Fruit fly (Drosophila melanogaster) whole organism, embryonic: Measurements from ENCODE around the gene kirre.

Experiments
- Ada2b ChIP-seq: fragments of 200-800 bp; sonication (Bioruptor generic); IDR thresholded peaks from 2 replicates; pipeline ENCODE4 v1.3.6; 2022; ENCODE audit warnings: missing biosample characterization, missing genetic modification characterization
- Antp ChIP-seq: fragments of 200-800 bp; sonication (Bioruptor generic); optimal IDR thresholded peaks from 3 replicates; lab custom pipeline; 2016; ENCODE audit warnings: missing biosample characterization, missing genetic modification characterization
- B-H2 ChIP-seq: fragments of 200-800 bp; sonication (Bioruptor generic); optimal IDR thresholded peaks from 2 replicates; lab custom pipeline; 2018; ENCODE audit warnings: missing biosample characterization, mild to moderate bottlenecking, missing genetic modification characterization
- CG10654 ChIP-seq: fragments of 200-800 bp; sonication (Bioruptor generic); optimal IDR thresholded peaks from 2 replicates; lab custom pipeline; 2016; ENCODE audit warnings: missing biosample characterization, missing genetic modification characterization
- CG11456 ChIP-seq: fragments of 200-800 bp; sonication (Bioruptor generic); IDR thresholded peaks from 3 replicates; pipeline ENCODE4 v1.3.6; 2022; ENCODE audit warnings: missing biosample characterization, missing genetic modification characterization
- CG11696 ChIP-seq: fragments of 200-800 bp; sonication (Bioruptor generic); IDR thresholded peaks from 2 replicates; pipeline ENCODE4 v1.3.6; 2022; ENCODE audit warnings: missing biosample characterization, missing genetic modification characterization
- CG12236 ChIP-seq: fragments of 200-800 bp; sonication (Bioruptor generic); optimal IDR thresholded peaks from 2 replicates; lab custom pipeline; 2016; ENCODE audit warnings: missing biosample characterization, missing genetic modification characterization
- CG12391 ChIP-seq: fragments of 200-800 bp; sonication (Bioruptor generic); optimal IDR thresholded peaks from 3 replicates; lab custom pipeline; 2018; ENCODE audit warnings: missing biosample characterization, mild to moderate bottlenecking, missing genetic modification characterization, moderate library complexity
- CG12769 ChIP-seq: fragments of 200-800 bp; sonication (Bioruptor generic); optimal IDR thresholded peaks from 2 replicates; lab custom pipeline; 2019; ENCODE audit warnings: missing biosample characterization, mild to moderate bottlenecking, missing genetic modification characterization, moderate library complexity
- CG13123 ChIP-seq: fragments of 200-800 bp; sonication (Bioruptor generic); optimal IDR thresholded peaks from 2 replicates; lab custom pipeline; 2016; ENCODE audit warnings: missing biosample characterization, missing genetic modification characterization
- CG14710 ChIP-seq: fragments of 200-800 bp; sonication (Bioruptor generic); optimal IDR thresholded peaks from 3 replicates; lab custom pipeline; 2019; ENCODE audit warnings: missing biosample characterization, mild to moderate bottlenecking, missing genetic modification characterization, moderate library complexity
- CG1602 ChIP-seq: fragments of 200-800 bp; sonication (Bioruptor generic); optimal IDR thresholded peaks from 3 replicates; lab custom pipeline; 2016; ENCODE audit warnings: missing biosample characterization, missing genetic modification characterization
- CG17361 ChIP-seq: fragments of 200-800 bp; sonication (Bioruptor generic); IDR thresholded peaks from 3 replicates; pipeline ENCODE4 v1.3.6; 2022; ENCODE audit warnings: missing biosample characterization, missing genetic modification characterization
- CG2120 ChIP-seq: fragments of 200-800 bp; sonication (Bioruptor generic); optimal IDR thresholded peaks from 3 replicates; lab custom pipeline; 2016; ENCODE audit warnings: missing biosample characterization, missing genetic modification characterization
- CG2129 ChIP-seq: fragments of 200-800 bp; sonication (Bioruptor generic); IDR thresholded peaks from 2 replicates; pipeline ENCODE4 v1.3.6; 2022; ENCODE audit warnings: missing biosample characterization, missing genetic modification characterization; ENCODE audit not compliant: partially characterized antibody
- CG3065 ChIP-seq: fragments of 200-800 bp; sonication (Bioruptor generic); optimal IDR thresholded peaks from 2 replicates; lab custom pipeline; 2016; ENCODE audit warnings: missing biosample characterization, missing genetic modification characterization
- CG32532 ChIP-seq: fragments of 200-800 bp; sonication (Bioruptor generic); IDR thresholded peaks from 2 replicates; pipeline ENCODE4 v1.3.6; 2022; ENCODE audit warnings: missing biosample characterization, missing genetic modification characterization
- CG32772 ChIP-seq: fragments of 200-800 bp; sonication (Bioruptor generic); IDR thresholded peaks from 2 replicates; pipeline ENCODE4 v1.3.6; 2022; ENCODE audit warnings: missing biosample characterization, missing genetic modification characterization
- CG3281 ChIP-seq: fragments of 200-800 bp; sonication (Bioruptor generic); optimal IDR thresholded peaks from 3 replicates; lab custom pipeline; 2017; ENCODE audit warnings: missing biosample characterization, mild to moderate bottlenecking, missing genetic modification characterization
- CG3407 ChIP-seq: fragments of 200-800 bp; sonication (Bioruptor generic); optimal IDR thresholded peaks from 2 replicates; lab custom pipeline; 2018; ENCODE audit warnings: missing biosample characterization, mild to moderate bottlenecking, missing genetic modification characterization
- CG34422 ChIP-seq: fragments of 200-800 bp; sonication (Bioruptor generic); IDR thresholded peaks from 3 replicates; pipeline ENCODE4 v1.3.6; 2022; ENCODE audit warnings: missing biosample characterization, missing genetic modification characterization
- CG4328 ChIP-seq: fragments of 200-800 bp; sonication (Bioruptor generic); optimal IDR thresholded peaks from 3 replicates; lab custom pipeline; 2017; ENCODE audit warnings: missing biosample characterization, missing genetic modification reagents, missing genetic modification characterization
- CG6813 ChIP-seq: fragments of 200-800 bp; sonication (Bioruptor generic); optimal IDR thresholded peaks from 2 replicates; lab custom pipeline; 2017; ENCODE audit warnings: missing biosample characterization, missing genetic modification characterization, mild to moderate bottlenecking, moderate library complexity, missing genetic modification reagents
- CG8290 ChIP-seq, 3 experiments: fragments of 200-800 bp; sonication (Bioruptor generic); optimal IDR thresholded peaks; 2 replicates each; lab custom pipeline; 2016 to 2019; ENCODE audit warnings: missing biosample characterization in 3 of 3, missing genetic modification characterization in 3 of 3, mild to moderate bottlenecking in 2 of 3, moderate library complexity in 1 of 3
- CG8924 ChIP-seq: fragments of 200-800 bp; optimal IDR thresholded peaks from 3 replicates; lab custom pipeline; 2019; ENCODE audit warnings: missing biosample characterization, mild to moderate bottlenecking, missing genetic modification characterization, moderate library complexity
- CG9727 ChIP-seq: fragments of 200-800 bp; sonication (Bioruptor generic); optimal IDR thresholded peaks from 3 replicates; lab custom pipeline; 2017; ENCODE audit warnings: missing biosample characterization, mild to moderate bottlenecking, missing genetic modification characterization
- CG9932 ChIP-seq: fragments of 200-800 bp; sonication (Bioruptor generic); IDR thresholded peaks from 2 replicates; pipeline ENCODE4 v1.3.6; 2022; ENCODE audit warnings: missing biosample characterization, missing genetic modification characterization
- D19A ChIP-seq: fragments of 200-800 bp; optimal IDR thresholded peaks from 3 replicates; lab custom pipeline; 2019; ENCODE audit warnings: missing biosample characterization, mild to moderate bottlenecking, missing genetic modification characterization, moderate library complexity
- D19B ChIP-seq: fragments of 200-800 bp; sonication (Bioruptor generic); optimal IDR thresholded peaks from 2 replicates; lab custom pipeline; 2017; ENCODE audit warnings: missing biosample characterization, mild to moderate bottlenecking, missing genetic modification characterization
- Dbx ChIP-seq: fragments of 200-800 bp; sonication (Bioruptor generic); IDR thresholded peaks from 3 replicates; pipeline ENCODE4 v1.3.6; 2022; ENCODE audit warnings: missing biosample characterization, missing genetic modification characterization
- Dfd ChIP-seq, 2 experiments: fragments of >200 bp; optimal IDR thresholded peaks; 2 replicates each; lab custom pipeline; 2017; ENCODE audit warnings: missing biosample characterization in 2 of 2, missing genetic modification characterization in 2 of 2
- HLH54F ChIP-seq: fragments of 200-800 bp; sonication (Bioruptor generic); optimal IDR thresholded peaks from 3 replicates; lab custom pipeline; 2016; ENCODE audit warnings: missing biosample characterization, missing genetic modification characterization
- Hr39 ChIP-seq: fragments of >200 bp; optimal IDR thresholded peaks from 2 replicates; lab custom pipeline; 2017
- NfI ChIP-seq: fragments of 200-800 bp; sonication (Bioruptor generic); optimal IDR thresholded peaks from 3 replicates; lab custom pipeline; 2018; ENCODE audit warnings: missing biosample characterization, mild to moderate bottlenecking, missing genetic modification characterization, moderate library complexity
- Oli ChIP-seq: fragments of 200-800 bp; sonication (Bioruptor generic); optimal IDR thresholded peaks from 2 replicates; lab custom pipeline; 2018; ENCODE audit warnings: missing biosample characterization, mild to moderate bottlenecking, missing genetic modification characterization, moderate library complexity
- PHDP ChIP-seq: fragments of 200-800 bp; sonication (Bioruptor generic); optimal IDR thresholded peaks from 3 replicates; lab custom pipeline; 2018; ENCODE audit warnings: missing biosample characterization, mild to moderate bottlenecking, missing genetic modification characterization, moderate library complexity
- Rx ChIP-seq: fragments of 200-800 bp; sonication (Bioruptor generic); IDR thresholded peaks from 2 replicates; pipeline ENCODE4 v1.3.6; 2022; ENCODE audit warnings: missing biosample characterization, missing genetic modification characterization
- Trl ChIP-seq, 3 experiments: fragments of >200 bp in 2 of 3; fragments of 200-800 bp in 1 of 3; sonication (Bioruptor generic) in 1 of 3; optimal IDR thresholded peaks; 2 replicates in 1 of 3; 3 replicates in 2 of 3; lab custom pipeline; 2016 to 2017; ENCODE audit warnings: missing biosample characterization in 1 of 3, missing genetic modification characterization in 1 of 3
- Xbp1 ChIP-seq: fragments of 200-800 bp; sonication (Bioruptor generic); optimal IDR thresholded peaks from 3 replicates; lab custom pipeline; 2016; ENCODE audit warnings: missing biosample characterization, mild to moderate bottlenecking, missing genetic modification characterization
- Xrp1 ChIP-seq: fragments of 200-800 bp; sonication (Bioruptor generic); IDR thresholded peaks from 2 replicates; pipeline ENCODE4 v1.3.6; 2022; ENCODE audit warnings: missing biosample characterization, missing genetic modification characterization
- al ChIP-seq: fragments of 200-800 bp; sonication (Bioruptor generic); IDR thresholded peaks from 2 replicates; pipeline ENCODE4 v1.3.6; 2022; ENCODE audit warnings: missing biosample characterization, missing genetic modification characterization
- dysf ChIP-seq: fragments of 200-800 bp; sonication (Bioruptor generic); IDR thresholded peaks from 3 replicates; pipeline ENCODE4 v1.3.6; 2022; ENCODE audit warnings: missing biosample characterization, missing genetic modification characterization
- exex ChIP-seq: fragments of 200-800 bp; sonication (Bioruptor generic); optimal IDR thresholded peaks from 4 replicates; lab custom pipeline; 2018; ENCODE audit warnings: missing biosample characterization, mild to moderate bottlenecking, missing genetic modification characterization, moderate library complexity
- fru ChIP-seq: fragments of >200 bp; optimal IDR thresholded peaks from 2 replicates; lab custom pipeline; 2017
- ftz-f1 ChIP-seq: fragments of 200-800 bp; sonication (Bioruptor generic); optimal IDR thresholded peaks from 2 replicates; lab custom pipeline; 2016; ENCODE audit warnings: missing biosample characterization, missing genetic modification characterization
- her ChIP-seq: fragments of 200-800 bp; sonication (Bioruptor generic); optimal IDR thresholded peaks from 2 replicates; lab custom pipeline; 2016; ENCODE audit warnings: missing biosample characterization, missing genetic modification characterization
- ind ChIP-seq: fragments of 200-800 bp; sonication (Bioruptor generic); optimal IDR thresholded peaks from 3 replicates; lab custom pipeline; 2016; ENCODE audit warnings: missing biosample characterization, missing genetic modification characterization
- insv ChIP-seq, 2 experiments: fragments of 200-800 bp; sonication (Bioruptor generic); optimal IDR thresholded peaks; 3 replicates each; lab custom pipeline; 2016 to 2018; ENCODE audit warnings: missing biosample characterization in 2 of 2, missing genetic modification characterization in 2 of 2
- sima ChIP-seq: fragments of 200-800 bp; sonication (Bioruptor generic); optimal IDR thresholded peaks from 2 replicates; lab custom pipeline; 2016; ENCODE audit warnings: missing biosample characterization, missing genetic modification characterization
- sna ChIP-seq: fragments of 200-800 bp; sonication (Bioruptor generic); IDR thresholded peaks from 2 replicates; pipeline ENCODE4 v1.3.6; 2022; ENCODE audit warnings: missing biosample characterization, missing genetic modification characterization; ENCODE audit not compliant: partially characterized antibody

The kirre gene

dm6 chrX:3157048-3157703, 417.0 kb downstream of the kirre start (continued):
- TF ChIP-seq CG14710 (tag; lab: Kevin White, UChicago) (no peak), exex (tag; lab: Kevin White, UChicago) (no peak), CG9932 (GFP tag; lab: Robert Waterston, UW) (peak; percentile 70), CG11696 (GFP tag; lab: Robert Waterston, UW) (no peak), CG2120 (GFP tag; lab: Kevin White, UChicago) (peak; percentile 57), Ada2b (no peak), NfI (peak; percentile 27), insv (GFP tag; optimal IDR thresholded peaks at IDR 0.05; lab: Kevin White, UChicago) (no peak), al (GFP tag; lab: Robert Waterston, UW) (peak; percentile 70), HLH54F (GFP tag; lab: Kevin White, UChicago) (peak; percentile 0), D19B (GFP tag; lab: Kevin White, UChicago) (peak; percentile 16), sima (GFP tag; lab: Kevin White, UChicago) (no peak), CG8924 (tag; lab: Kevin White, UChicago) (no peak), D19A (no peak), CG1602 (no peak), CG17361 (GFP tag; lab: Robert Waterston, UW) (no peak), CG34422 (GFP tag; lab: Robert Waterston, UW) (0 out of 3 replicates have a peak, but pooled peaks have one; percentile 33), Dbx (GFP tag; lab: Robert Waterston, UW) (no peak), fru (no peak), CG2129 (GFP tag; lab: Robert Waterston, UW) (no peak), CG12236 (GFP tag; lab: Kevin White, UChicago) (no peak), CG3065 (GFP tag; lab: Kevin White, UChicago) (no peak), ind (GFP tag; lab: Kevin White, UChicago) (peak; percentile 26), CG3281 (GFP tag; lab: Kevin White, UChicago) (peak; percentile 21), CG11456 (GFP tag; lab: Robert Waterston, UW) (no peak), PHDP (tag; lab: Kevin White, UChicago) (peak; percentile 35), CG8290 (GFP tag; optimal IDR thresholded peaks at IDR 0.05; lab: Kevin White, UChicago) (no peak), CG8290 (tag; optimal IDR thresholded peaks at IDR 0.05; lab: Kevin White, UChicago) (peak in 1 of 2 experiments; percentile 66), Xbp1 (GFP tag; lab: Kevin White, UChicago) (peak; percentile 2), CG3407 (no peak), Oli (tag; lab: Kevin White, UChicago) (peak; percentile 8), CG12769 (tag; lab: Kevin White, UChicago) (peak; percentile 73), Trl (optimal IDR thresholded peaks at IDR 0.05; lab: Kevin White, UChicago) (no peak), Trl (GFP tag; optimal IDR thresholded peaks at IDR 0.05; lab: Kevin White, UChicago) (peak; percentile 13), CG12391 (tag; lab: Kevin White, UChicago) (peak; percentile 27), dysf (GFP tag; lab: Robert Waterston, UW) (peak; percentile 59; the same call in 2 of the 3 replicates), Dfd (GFP tag; optimal IDR thresholded peaks at IDR 0.05; lab: Kevin White, UChicago) (no peak), sna (no peak), her (GFP tag; lab: Kevin White, UChicago) (no peak), CG32772 (GFP tag; lab: Robert Waterston, UW) (no peak), CG9727 (peak; percentile 8), ftz-f1 (GFP tag; lab: Kevin White, UChicago) (no peak), CG6813 (no peak), B-H2 (peak; percentile 10), CG13123 (GFP tag; lab: Kevin White, UChicago) (peak; percentile 11), CG10654 (GFP tag; lab: Kevin White, UChicago) (no peak), Antp (GFP tag; lab: Kevin White, UChicago) (peak; percentile 18), Xrp1 (GFP tag; lab: Robert Waterston, UW) (0 out of 2 replicates have a peak, but pooled peaks have one; percentile 8), CG32532 (GFP tag; lab: Robert Waterston, UW) (peak; percentile 72), Hr39 (lab: Kevin White, UChicago) (no peak), Rx (no peak), CG4328 (no peak)
